Fruit fly (Drosophila melanogaster): ENCODE measurements around the gene Usp30.
A peak's percentile ranks its signal among the peaks of the same experiment; 100 is the strongest.

Usp30 gene

dm6 chrX:5879543-5879943 is at the start of gene Usp30, which contains the start of gene CG16721:
Gene Usp30, minus strand, starts transcription at chrX:5879787.
Gene CG16721, plus strand, starts transcription at chrX:5879869.
- no peak for TF ChIP-seq EcR (GFP tag; optimal IDR thresholded peaks at IDR 0.05)
- no peak for TF ChIP-seq Dll (optimal IDR thresholded peaks at IDR 0.05)
- TF ChIP-seq pan (optimal IDR thresholded peaks at IDR 0.05), result no peak
- TF ChIP-seq psq (optimal IDR thresholded peaks at IDR 0.05), result no peak
- no peak for TF ChIP-seq CG8478 (optimal IDR thresholded peaks at IDR 0.05)
- no peak for TF ChIP-seq usp (GFP tag; optimal IDR thresholded peaks at IDR 0.05)

dm6 chrX:5926718-5927117 is 47.1 kb upstream of the Usp30 start:
- no peak for TF ChIP-seq usp (GFP tag; optimal IDR thresholded peaks at IDR 0.05)
- no peak for TF ChIP-seq CG8478 (optimal IDR thresholded peaks at IDR 0.05)
- TF ChIP-seq psq (optimal IDR thresholded peaks at IDR 0.05), result no peak

dm6 chrX:5925793-5926418 is 46.3 kb upstream of the Usp30 start:
- peak in 1 of 2 experiments; percentile 51 for TF ChIP-seq EcR (GFP tag; optimal IDR thresholded peaks at IDR 0.05)
- no peak for TF ChIP-seq Dll (optimal IDR thresholded peaks at IDR 0.05)

dm6 chrX:5924378-5924777 is 44.8 kb upstream of the Usp30 start:
- TF ChIP-seq psq (optimal IDR thresholded peaks at IDR 0.05) (no peak), Dll (optimal IDR thresholded peaks at IDR 0.05) (no peak), EcR (GFP tag; optimal IDR thresholded peaks at IDR 0.05) (no peak)

dm6 chrX:5923124-5923523 is 43.5 kb upstream of the Usp30 start:
- peak; percentile 64 for TF ChIP-seq pan (optimal IDR thresholded peaks at IDR 0.05)
- no peak for TF ChIP-seq Dll (optimal IDR thresholded peaks at IDR 0.05)

- TF ChIP-seq usp (GFP tag; optimal IDR thresholded peaks at IDR 0.05) (no peak), pan (optimal IDR thresholded peaks at IDR 0.05) (no peak), EcR (GFP tag; optimal IDR thresholded peaks at IDR 0.05) (no peak), psq (optimal IDR thresholded peaks at IDR 0.05) (no peak), CG8478 (optimal IDR thresholded peaks at IDR 0.05) (no peak)
Measured at dm6 chrX:5922057-5922456, 42.5 kb upstream of the Usp30 start.

- no peak for TF ChIP-seq psq (optimal IDR thresholded peaks at IDR 0.05)
- no peak for TF ChIP-seq pan (optimal IDR thresholded peaks at IDR 0.05)
- no peak for TF ChIP-seq EcR (GFP tag; optimal IDR thresholded peaks at IDR 0.05)
- TF ChIP-seq Dll (optimal IDR thresholded peaks at IDR 0.05), result no peak
- TF ChIP-seq usp (GFP tag; optimal IDR thresholded peaks at IDR 0.05), result no peak
- TF ChIP-seq CG8478 (optimal IDR thresholded peaks at IDR 0.05), result no peak
Measured at dm6 chrX:5920932-5921331, 41.3 kb upstream of the Usp30 start.

dm6 chrX:5918499-5919126 is 39.0 kb upstream of the Usp30 start:
- TF ChIP-seq Dll (optimal IDR thresholded peaks at IDR 0.05) (no peak), usp (GFP tag; optimal IDR thresholded peaks at IDR 0.05) (no peak), pan (optimal IDR thresholded peaks at IDR 0.05) (no peak), CG8478 (optimal IDR thresholded peaks at IDR 0.05) (no peak), EcR (GFP tag; optimal IDR thresholded peaks at IDR 0.05) (no peak), psq (optimal IDR thresholded peaks at IDR 0.05) (peak; percentile 35)

dm6 chrX:5917310-5917988 is 37.9 kb upstream of the Usp30 start:
- TF ChIP-seq pan (optimal IDR thresholded peaks at IDR 0.05) (no peak), Dll (optimal IDR thresholded peaks at IDR 0.05) (no peak), usp (GFP tag; optimal IDR thresholded peaks at IDR 0.05) (no peak), CG8478 (optimal IDR thresholded peaks at IDR 0.05) (no peak), psq (optimal IDR thresholded peaks at IDR 0.05) (no peak), EcR (GFP tag; optimal IDR thresholded peaks at IDR 0.05) (no peak)

dm6 chrX:5916494-5917309 is 37.1 kb upstream of the Usp30 start, which contains the start of the genes Shmt and CG3726:
Gene Shmt, minus strand, starts transcription at chrX:5916797.
Gene CG3726, plus strand, starts transcription at chrX:5917097.
- TF ChIP-seq EcR (GFP tag; optimal IDR thresholded peaks at IDR 0.05) (no peak), psq (optimal IDR thresholded peaks at IDR 0.05) (no peak), usp (GFP tag; optimal IDR thresholded peaks at IDR 0.05) (no peak), Dll (optimal IDR thresholded peaks at IDR 0.05) (no peak), pan (optimal IDR thresholded peaks at IDR 0.05) (no peak), CG8478 (optimal IDR thresholded peaks at IDR 0.05) (no peak)

dm6 chrX:5915752-5916493 is 36.3 kb upstream of the Usp30 start:
- no peak for TF ChIP-seq usp (GFP tag; optimal IDR thresholded peaks at IDR 0.05)

Data from whole organism.